Worm (Caenorhabditis elegans): Measurements from ENCODE around the gene Y6E2A.7.

ce11 chrV:15693682-15694081, 26.0 kb upstream of the Y6E2A.7 start, which contains the start of gene nhr-198:
- TF ChIP-seq fkh-10 (GFP tag; optimal IDR thresholded peaks at IDR 0.05): no peak
- no peak for TF ChIP-seq nhr-11 (tag; optimal IDR thresholded peaks at IDR 0.05)
- no peak for TF ChIP-seq T23F11.4 (GFP tag; optimal IDR thresholded peaks at IDR 0.05)
- no peak for TF ChIP-seq pqm-1 (tag; optimal IDR thresholded peaks at IDR 0.05)
- TF ChIP-seq unc-86 (tag; optimal IDR thresholded peaks at IDR 0.05): no peak

Measured in whole organism, late embryonic.